Worm (Caenorhabditis elegans) whole organism, L4 larva: Measurements from ENCODE around the gene D1054.3.

ENCODE experiments used
- D1046.2 ChIP-seq: fragments of 200-800 bp; sonication (Bioruptor generic); IDR thresholded peaks from 2 replicates; pipeline ENCODE4 v1.3.6; 2022; ENCODE audit warnings: missing genetic modification characterization, missing compliant biosample characterization
- F10B5.3 ChIP-seq: sonication (generic microtip); optimal IDR thresholded peaks from 2 replicates; lab custom pipeline; 2016; ENCODE audit warnings: mild to moderate bottlenecking, missing genetic modification characterization, missing compliant biosample characterization
- F37D6.2 ChIP-seq: sonication (generic microtip); optimal IDR thresholded peaks from 2 replicates; lab custom pipeline; 2016; ENCODE audit warnings: mild to moderate bottlenecking, missing genetic modification characterization, missing compliant biosample characterization
- R02D3.7 ChIP-seq: fragments of 150-350 bp; sonication (generic microtip); optimal IDR thresholded peaks from 3 replicates; lab custom pipeline; 2014; ENCODE audit warnings: missing biosample characterization, missing genetic modification characterization
- T26A8.4 ChIP-seq: fragments of 200-800 bp; sonication (Bioruptor generic); IDR thresholded peaks from 2 replicates; pipeline ENCODE4 v1.3.6; 2022; ENCODE audit warnings: missing genetic modification characterization, missing compliant biosample characterization
- Y105C5A.15 ChIP-seq: fragments of 200-800 bp; sonication (Bioruptor generic); IDR thresholded peaks from 2 replicates; pipeline ENCODE4 v1.3.6; 2022; ENCODE audit warnings: missing genetic modification characterization, missing compliant biosample characterization
- Y48G9A.11 ChIP-seq: fragments of 200-800 bp; sonication (Bioruptor generic); IDR thresholded peaks from 2 replicates; pipeline ENCODE4 v1.3.6; 2022; ENCODE audit warnings: missing genetic modification reagents, missing genetic modification characterization, missing compliant biosample characterization
- Y75B8A.6 ChIP-seq: fragments of 200-800 bp; sonication (Bioruptor generic); IDR thresholded peaks from 2 replicates; pipeline ENCODE4 v1.3.6; 2022; ENCODE audit warnings: missing genetic modification reagents, missing genetic modification characterization, missing compliant biosample characterization
- ZK546.5 ChIP-seq, 2 experiments: sonication (generic microtip); optimal IDR thresholded peaks; 2 replicates each; lab custom pipeline; 2017; ENCODE audit warnings: missing biosample characterization in 2 of 2, missing genetic modification characterization in 2 of 2
- aha-1 ChIP-seq: fragments of 150-350 bp; peaks from one replicate; lab custom pipeline; 2014; ENCODE audit warnings: missing biosample characterization, missing genetic modification characterization
- attf-4 ChIP-seq: sonication (generic microtip); optimal IDR thresholded peaks from 3 replicates; lab custom pipeline; 2017; ENCODE audit warnings: missing biosample characterization, missing genetic modification characterization
- ceh-32 ChIP-seq: sonication (generic microtip); optimal IDR thresholded peaks from 2 replicates; lab custom pipeline; 2016; ENCODE audit warnings: mild to moderate bottlenecking, missing genetic modification characterization, missing compliant biosample characterization; ENCODE audit not compliant: poor library complexity
- ceh-62 ChIP-seq: sonication (generic microtip); optimal IDR thresholded peaks from 2 replicates; lab custom pipeline; 2017; ENCODE audit warnings: missing biosample characterization, missing genetic modification characterization
- daf-16 ChIP-seq, 3 experiments: sonication (generic microtip); optimal IDR thresholded peaks; 2 replicates each; lab custom pipeline; 2016 to 2017; ENCODE audit warnings: missing genetic modification characterization in 3 of 3, missing genetic modification reagents in 3 of 3, mild to moderate bottlenecking in 2 of 3, missing compliant biosample characterization in 2 of 3, missing biosample characterization in 1 of 3, moderate library complexity in 1 of 3
- daf-19 ChIP-seq: fragments of 200-800 bp; sonication (Bioruptor generic); conservative IDR thresholded peaks from 2 replicates; pipeline ENCODE4 v1.3.6; 2022; ENCODE audit warnings: missing genetic modification characterization, missing compliant biosample characterization
- dmd-6 ChIP-seq: fragments of 200-800 bp; sonication (Bioruptor generic); IDR thresholded peaks from 2 replicates; pipeline ENCODE4 v1.3.6; 2022; ENCODE audit warnings: missing genetic modification reagents, missing genetic modification characterization, missing compliant biosample characterization
- dmd-8 ChIP-seq: fragments of 200-800 bp; sonication (Bioruptor generic); IDR thresholded peaks from 2 replicates; pipeline ENCODE4 v1.3.6; 2022; ENCODE audit warnings: missing genetic modification characterization, missing compliant biosample characterization
- dpl-1 ChIP-seq: fragments of 150-350 bp; optimal IDR thresholded peaks from 2 replicates; lab custom pipeline; 2014; ENCODE audit warnings: missing biosample characterization, missing genetic modification reagents, missing genetic modification characterization
- dve-1 ChIP-seq: sonication (generic microtip); optimal IDR thresholded peaks from 2 replicates; lab custom pipeline; 2017; ENCODE audit warnings: antibody characterized with exemption, mild to moderate bottlenecking, missing genetic modification characterization, missing compliant biosample characterization; ENCODE audit not compliant: insufficient read depth
- egl-27 ChIP-seq: sonication (generic microtip); optimal IDR thresholded peaks from 3 replicates; lab custom pipeline; 2017; ENCODE audit warnings: missing biosample characterization, missing genetic modification reagents, missing genetic modification characterization
- fos-1 ChIP-seq: fragments of 150-350 bp; optimal IDR thresholded peaks from 2 replicates; lab custom pipeline; 2014; ENCODE audit warnings: missing biosample characterization, missing genetic modification characterization
- hlh-11 ChIP-seq: fragments of 200-800 bp; sonication (Bioruptor generic); optimal IDR thresholded peaks from 2 replicates; lab custom pipeline; 2018; ENCODE audit warnings: mild to moderate bottlenecking, missing genetic modification characterization, missing compliant biosample characterization
- hlh-30 ChIP-seq: sonication (generic microtip); optimal IDR thresholded peaks from 2 replicates; lab custom pipeline; 2017; ENCODE audit warnings: antibody characterized with exemption, mild to moderate bottlenecking, missing genetic modification characterization, missing compliant biosample characterization; ENCODE audit not compliant: insufficient read depth
- lin-1 ChIP-seq: fragments of 200-800 bp; sonication (Bioruptor generic); IDR thresholded peaks from 2 replicates; pipeline ENCODE4 v1.3.6; 2022; ENCODE audit warnings: missing genetic modification reagents, missing genetic modification characterization, missing compliant biosample characterization
- lin-29 ChIP-seq: fragments of 200-800 bp; sonication (Bioruptor generic); IDR thresholded peaks from 2 replicates; pipeline ENCODE4 v1.3.6; 2022; ENCODE audit warnings: missing genetic modification reagents, missing genetic modification characterization, missing compliant biosample characterization
- lin-38 ChIP-seq: fragments of 200-800 bp; sonication (Bioruptor generic); IDR thresholded peaks from 2 replicates; pipeline ENCODE4 v1.3.6; 2022; ENCODE audit warnings: missing genetic modification reagents, missing genetic modification characterization, missing compliant biosample characterization
- lin-39 ChIP-seq: fragments of 150-350 bp; optimal IDR thresholded peaks from 2 replicates; lab custom pipeline; 2014; ENCODE audit warnings: missing biosample characterization, missing genetic modification reagents, missing genetic modification characterization
- lsy-2 ChIP-seq, 2 experiments: fragments of 150-350 bp in 1 of 2; sonication (generic microtip) in 1 of 2; optimal IDR thresholded peaks; 2 replicates each; lab custom pipeline; 2014 to 2017; ENCODE audit warnings: missing biosample characterization in 2 of 2, missing genetic modification characterization in 2 of 2
- madf-9 ChIP-seq: fragments of 200-800 bp; sonication (Bioruptor generic); conservative IDR thresholded peaks from 2 replicates; pipeline ENCODE4 v1.3.6; 2022; ENCODE audit warnings: missing genetic modification reagents, missing genetic modification characterization, missing compliant biosample characterization
- mxl-2 ChIP-seq: fragments of 200-800 bp; sonication (Bioruptor generic); conservative IDR thresholded peaks from 2 replicates; pipeline ENCODE4 v1.3.6; 2022; ENCODE audit warnings: missing genetic modification reagents, missing genetic modification characterization, missing compliant biosample characterization
- mxl-3 ChIP-seq: fragments of 200-800 bp; sonication (Bioruptor generic); optimal IDR thresholded peaks from 2 replicates; lab custom pipeline; 2018; ENCODE audit warnings: mild to moderate bottlenecking, missing genetic modification characterization, missing compliant biosample characterization
- nhr-11 ChIP-seq: fragments of 150-350 bp; optimal IDR thresholded peaks from 2 replicates; lab custom pipeline; 2014; ENCODE audit warnings: missing biosample characterization, missing genetic modification characterization
- nhr-28 ChIP-seq: fragments of 150-350 bp; optimal IDR thresholded peaks from 2 replicates; lab custom pipeline; 2014; ENCODE audit warnings: missing biosample characterization, missing genetic modification characterization
- nhr-48 ChIP-seq: sonication (generic microtip); optimal IDR thresholded peaks from 2 replicates; lab custom pipeline; 2016; ENCODE audit warnings: mild to moderate bottlenecking, missing genetic modification characterization, missing compliant biosample characterization
- nhr-76 ChIP-seq: fragments of 150-350 bp; optimal IDR thresholded peaks from 2 replicates; lab custom pipeline; 2014; ENCODE audit warnings: missing biosample characterization, missing genetic modification characterization
- nhr-77 ChIP-seq: fragments of 150-350 bp; optimal IDR thresholded peaks from 2 replicates; lab custom pipeline; 2014; ENCODE audit warnings: missing biosample characterization, missing genetic modification characterization
- pha-4 ChIP-seq, 2 experiments: fragments of 150-350 bp in 1 of 2; fragments of 200-800 bp in 1 of 2; sonication (Bioruptor generic) in 1 of 2; IDR thresholded peaks in 1 of 2; optimal IDR thresholded peaks in 1 of 2; 2 replicates each; pipeline versions ENCODE4 v1.3.6 to Lab custom; 2014 to 2022; ENCODE audit warnings: missing genetic modification characterization in 2 of 2, missing genetic modification reagents in 2 of 2, missing biosample characterization in 1 of 2, missing compliant biosample characterization in 1 of 2
- php-3 ChIP-seq: fragments of 200-800 bp; sonication (Bioruptor generic); IDR thresholded peaks from 2 replicates; pipeline ENCODE4 v1.3.6; 2022; ENCODE audit warnings: missing genetic modification reagents, missing genetic modification characterization, missing compliant biosample characterization
- pqm-1 ChIP-seq: sonication (generic microtip); optimal IDR thresholded peaks from 2 replicates; lab custom pipeline; 2017; ENCODE audit warnings: missing biosample characterization, missing genetic modification characterization
- snpc-1.2 ChIP-seq: fragments of 200-800 bp; sonication (Bioruptor generic); IDR thresholded peaks from 2 replicates; pipeline ENCODE4 v1.3.6; 2022; ENCODE audit warnings: missing genetic modification reagents, missing genetic modification characterization, missing compliant biosample characterization
- tra-1 ChIP-seq: fragments of 200-800 bp; sonication (Bioruptor generic); IDR thresholded peaks from 2 replicates; pipeline ENCODE4 v1.3.6; 2022; ENCODE audit warnings: missing genetic modification reagents, missing genetic modification characterization, missing compliant biosample characterization
- unc-130 ChIP-seq: sonication (generic microtip); optimal IDR thresholded peaks from 2 replicates; lab custom pipeline; 2016; ENCODE audit warnings: missing genetic modification reagents, missing genetic modification characterization, missing compliant biosample characterization
- unc-62 ChIP-seq, 3 experiments: fragments of 150-350 bp in 1 of 3; sonication (generic microtip); optimal IDR thresholded peaks in 2 of 3; peaks in 1 of 3; 1 replicate in 1 of 3; 2 replicates in 2 of 3; lab custom pipeline; 2014 to 2017; ENCODE audit warnings: missing biosample characterization in 3 of 3, missing genetic modification characterization in 3 of 3, missing genetic modification reagents in 3 of 3, missing genotype in 1 of 3
- zip-11 ChIP-seq: fragments of 200-800 bp; sonication (Bioruptor generic); IDR thresholded peaks from 2 replicates; pipeline ENCODE4 v1.3.6; 2022; ENCODE audit warnings: missing genetic modification characterization, missing compliant biosample characterization
- zip-2 ChIP-seq: fragments of 150-350 bp; optimal IDR thresholded peaks from 2 replicates; lab custom pipeline; 2014; ENCODE audit warnings: missing biosample characterization, missing genetic modification characterization

D1054.3 gene

ce11 chrV:10723583-10723982, 47.7 kb upstream of the D1054.3 start:
- no peak for TF ChIP-seq R02D3.7
- TF ChIP-seq daf-19 = no peak
- TF ChIP-seq daf-16 (GFP tag; optimal IDR thresholded peaks at IDR 0.05; lab: Kevin White, UChicago) = peak in 1 of 2 experiments; percentile 41
- TF ChIP-seq daf-16 (tag; optimal IDR thresholded peaks at IDR 0.05; lab: Kevin White, UChicago) = no peak
- no peak for TF ChIP-seq mxl-3 (GFP tag; lab: Kevin White, UChicago)
- TF ChIP-seq Y105C5A.15 (GFP tag; lab: Robert Waterston, UW) = no peak
- TF ChIP-seq Y48G9A.11 (GFP tag; lab: Robert Waterston, UW) = no peak
- TF ChIP-seq F37D6.2 = no peak
- no peak for TF ChIP-seq fos-1 (tag; lab: Kevin White, UChicago)
- TF ChIP-seq lsy-2 (tag; optimal IDR thresholded peaks at IDR 0.05; lab: Kevin White, UChicago) = no peak
- TF ChIP-seq tra-1 = no peak
- TF ChIP-seq T26A8.4 (GFP tag; lab: Robert Waterston, UW) = no peak
- TF ChIP-seq dpl-1 (GFP tag; lab: Kevin White, UChicago) = no peak
- TF ChIP-seq unc-62 (GFP tag; optimal IDR thresholded peaks at IDR 0.05 in 1 of 2; lab: Kevin White, UChicago) = peak in 1 of 2 experiments; percentile 99
- no peak for TF ChIP-seq unc-62 (tag; optimal IDR thresholded peaks at IDR 0.05; lab: Kevin White, UChicago)
- no peak for TF ChIP-seq ceh-62 (tag; lab: Kevin White, UChicago)
- TF ChIP-seq lin-29 (GFP tag; lab: Robert Waterston, UW) = no peak
- no peak for TF ChIP-seq php-3
- peak; percentile 34 for TF ChIP-seq nhr-11 (tag; lab: Kevin White, UChicago)

DNA sequence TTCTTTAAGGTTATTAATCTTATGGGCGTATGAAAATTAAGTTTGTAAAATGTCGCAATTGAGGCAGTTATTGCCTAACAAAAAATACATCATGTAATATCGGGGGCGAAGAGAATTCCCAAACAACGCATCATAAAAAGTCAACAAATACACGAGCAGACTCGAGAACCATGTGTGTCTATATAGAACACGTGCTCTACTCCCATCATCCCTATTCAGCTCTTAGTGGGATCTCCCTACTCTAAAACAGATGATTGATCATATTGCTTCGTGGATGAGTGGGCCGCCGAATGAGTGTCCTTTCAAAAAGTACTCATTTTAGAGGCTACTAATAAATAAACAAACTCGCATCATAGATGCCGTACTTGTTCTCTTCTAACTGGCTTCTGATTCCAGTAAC, 46.8 kb upstream of the D1054.3 start:
- TF ChIP-seq aha-1 (tag; lab: Kevin White, UChicago) (peak; percentile 89), Y75B8A.6 (GFP tag; lab: Robert Waterston, UW) (no peak), pqm-1 (tag; lab: Kevin White, UChicago) (no peak), hlh-30 (tag; lab: Kevin White, UChicago) (peak; percentile 70), hlh-11 (peak; percentile 4)

DNA sequence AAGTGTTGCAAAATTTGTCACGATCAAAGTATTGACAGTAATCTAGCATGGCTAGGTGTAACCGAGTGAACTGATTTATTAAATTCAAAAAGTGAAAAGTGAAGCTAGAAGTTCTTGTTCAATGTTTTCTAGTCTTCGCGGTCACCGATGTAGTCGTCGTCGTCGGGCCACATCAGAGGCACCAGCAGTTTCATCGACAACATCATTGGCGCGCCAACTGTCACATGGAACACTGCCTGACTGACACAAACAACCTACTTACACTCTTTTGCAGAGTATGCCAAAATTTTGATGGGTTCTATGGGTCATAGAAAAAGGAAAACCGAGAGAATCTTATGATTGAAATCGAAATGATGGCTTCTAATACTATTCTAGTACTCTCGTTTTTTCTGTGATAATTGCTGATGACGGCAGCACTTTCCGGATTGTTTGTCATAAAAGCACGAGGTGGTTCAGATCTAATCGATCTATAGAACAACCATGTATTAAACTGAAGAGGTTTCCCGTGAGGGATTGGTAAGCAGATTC, 45.8 kb upstream of the D1054.3 start:
- TF ChIP-seq daf-16 (GFP tag; optimal IDR thresholded peaks at IDR 0.05; lab: Kevin White, UChicago) (no peak), daf-16 (tag; optimal IDR thresholded peaks at IDR 0.05; lab: Kevin White, UChicago) (peak; percentile 9), zip-2 (tag; lab: Kevin White, UChicago) (no peak), F10B5.3 (no peak), pqm-1 (tag; lab: Kevin White, UChicago) (no peak), daf-19 (no peak), nhr-76 (no peak), ceh-32 (tag; lab: Kevin White, UChicago) (no peak), nhr-48 (tag; lab: Kevin White, UChicago) (no peak), mxl-2 (no peak), ZK546.5 (tag; optimal IDR thresholded peaks at IDR 0.05; lab: Kevin White, UChicago) (no peak), pha-4 (GFP tag; IDR thresholded peaks at IDR 0.05; lab: Robert Waterston, UW) (no peak), pha-4 (tag; optimal IDR thresholded peaks at IDR 0.05; lab: Kevin White, UChicago) (no peak), aha-1 (tag; lab: Kevin White, UChicago) (peak; percentile 56), nhr-77 (tag; lab: Kevin White, UChicago) (no peak), madf-9 (GFP tag; lab: Robert Waterston, UW) (no peak), snpc-1.2 (GFP tag; lab: Robert Waterston, UW) (no peak), tra-1 (no peak), zip-11 (GFP tag; lab: Robert Waterston, UW) (no peak), dmd-6 (GFP tag; lab: Robert Waterston, UW) (peak; percentile 11; the same call in 1 of the 2 replicates), hlh-11 (peak; percentile 36), lin-1 (no peak), egl-27 (tag; lab: Kevin White, UChicago) (no peak), D1046.2 (GFP tag; lab: Robert Waterston, UW) (no peak), nhr-28 (tag; lab: Kevin White, UChicago) (peak; percentile 92), F37D6.2 (no peak), lin-38 (GFP tag; lab: Robert Waterston, UW) (no peak), dve-1 (tag; lab: Kevin White, UChicago) (peak; percentile 10), dmd-8 (GFP tag; lab: Robert Waterston, UW) (no peak), lin-39 (tag; lab: Kevin White, UChicago) (no peak), unc-130 (GFP tag; lab: Kevin White, UChicago) (no peak), mxl-3 (GFP tag; lab: Kevin White, UChicago) (no peak), attf-4 (tag; lab: Kevin White, UChicago) (no peak), R02D3.7 (no peak)
